Worm (Caenorhabditis elegans) whole organism, mixed stage, embryonic: ENCODE results near the gene rpn-11.

Source experiments
- M03D4.4 ChIP-seq: sonication (generic microtip); optimal IDR thresholded peaks from 2 replicates; lab custom pipeline; 2017; ENCODE audit warnings: mild to moderate bottlenecking, missing genetic modification characterization, missing compliant biosample characterization
- blmp-1 ChIP-seq: fragments of 150-350 bp; optimal IDR thresholded peaks from 2 replicates; lab custom pipeline; 2014; ENCODE audit warnings: missing biosample characterization, missing genetic modification characterization
- ceh-39 ChIP-seq: fragments of 150-350 bp; optimal IDR thresholded peaks from 2 replicates; lab custom pipeline; 2014; ENCODE audit warnings: missing biosample characterization, missing genetic modification characterization
- ceh-43 ChIP-seq: fragments of 200-800 bp; sonication (Bioruptor generic); optimal IDR thresholded peaks from 2 replicates; lab custom pipeline; 2018; ENCODE audit warnings: mild to moderate bottlenecking, missing genetic modification characterization, moderate library complexity, missing compliant biosample characterization
- ceh-83 ChIP-seq: fragments of 200-800 bp; sonication (Bioruptor generic); optimal IDR thresholded peaks from 2 replicates; lab custom pipeline; 2018; ENCODE audit warnings: mild to moderate bottlenecking, missing genetic modification characterization, missing compliant biosample characterization
- ces-1 ChIP-seq: fragments of 150-350 bp; optimal IDR thresholded peaks from 2 replicates; lab custom pipeline; 2014; ENCODE audit warnings: missing biosample characterization, missing genetic modification reagents, missing genetic modification characterization
- cnd-1 ChIP-seq: fragments of 200-800 bp; sonication (Bioruptor generic); optimal IDR thresholded peaks from 2 replicates; lab custom pipeline; 2018; ENCODE audit warnings: mild to moderate bottlenecking, missing genetic modification characterization, missing compliant biosample characterization
- drap-1 ChIP-seq: fragments of 200-800 bp; sonication (Bioruptor generic); optimal IDR thresholded peaks from 3 replicates; lab custom pipeline; 2018; ENCODE audit warnings: mild to moderate bottlenecking, missing genetic modification characterization, missing compliant biosample characterization
- elt-1 ChIP-seq: sonication (generic microtip); optimal IDR thresholded peaks from 2 replicates; lab custom pipeline; 2017; ENCODE audit warnings: missing genetic modification characterization, mild to moderate bottlenecking, missing compliant biosample characterization, antibody characterized with exemption, moderate library complexity, borderline replicate concordance; ENCODE audit not compliant: insufficient read depth
- elt-3 ChIP-seq: fragments of 150-350 bp; optimal IDR thresholded peaks from 2 replicates; lab custom pipeline; 2014; ENCODE audit warnings: missing biosample characterization, missing genetic modification characterization
- flh-1 ChIP-seq: fragments of 200-800 bp; sonication (Bioruptor generic); optimal IDR thresholded peaks from 2 replicates; lab custom pipeline; 2018; ENCODE audit warnings: mild to moderate bottlenecking, missing genetic modification characterization, moderate library complexity, missing compliant biosample characterization
- ham-2 ChIP-seq: fragments of 200-800 bp; sonication (Bioruptor generic); optimal IDR thresholded peaks from 2 replicates; lab custom pipeline; 2018; ENCODE audit warnings: mild to moderate bottlenecking, missing genetic modification characterization, missing compliant biosample characterization
- lin-13 ChIP-seq: fragments of 150-350 bp; optimal IDR thresholded peaks from 2 replicates; lab custom pipeline; 2014; ENCODE audit warnings: missing biosample characterization, missing genetic modification characterization
- lin-32 ChIP-seq: fragments of 200-800 bp; sonication (Bioruptor generic); optimal IDR thresholded peaks from 2 replicates; lab custom pipeline; 2018; ENCODE audit warnings: mild to moderate bottlenecking, missing genetic modification characterization, missing compliant biosample characterization
- lsy-2 ChIP-seq: fragments of 150-350 bp; optimal IDR thresholded peaks from 2 replicates; lab custom pipeline; 2014; ENCODE audit warnings: missing biosample characterization, missing genetic modification characterization
- mab-5 ChIP-seq: fragments of 150-350 bp; optimal IDR thresholded peaks from 2 replicates; lab custom pipeline; 2014; ENCODE audit warnings: missing biosample characterization, missing genetic modification characterization
- mep-1 ChIP-seq: fragments of 150-350 bp; optimal IDR thresholded peaks from 2 replicates; lab custom pipeline; 2017; ENCODE audit warnings: missing biosample characterization, missing genetic modification reagents, missing genetic modification characterization, inconsistent platforms
- mls-2 ChIP-seq: sonication (generic microtip); optimal IDR thresholded peaks from 2 replicates; lab custom pipeline; 2016; ENCODE audit warnings: mild to moderate bottlenecking, missing genetic modification characterization, moderate library complexity, missing compliant biosample characterization
- nhr-2 ChIP-seq: fragments of 150-350 bp; optimal IDR thresholded peaks from 2 replicates; lab custom pipeline; 2014; ENCODE audit warnings: missing biosample characterization, missing genetic modification characterization
- nhr-237 ChIP-seq: fragments of 150-350 bp; optimal IDR thresholded peaks from 2 replicates; lab custom pipeline; 2014; ENCODE audit warnings: missing biosample characterization, missing genetic modification characterization
- nhr-28 ChIP-seq: fragments of 150-350 bp; optimal IDR thresholded peaks from 2 replicates; lab custom pipeline; 2014; ENCODE audit warnings: missing biosample characterization, missing genetic modification characterization
- nhr-76 ChIP-seq: sonication (generic microtip); optimal IDR thresholded peaks from 2 replicates; lab custom pipeline; 2017; ENCODE audit warnings: missing biosample characterization, missing genetic modification characterization
- pha-4 ChIP-seq: fragments of 150-350 bp; optimal IDR thresholded peaks from 2 replicates; lab custom pipeline; 2018; ENCODE audit warnings: missing biosample characterization, missing genetic modification reagents, missing genetic modification characterization
- sem-2 ChIP-seq: fragments of 200-800 bp; sonication (Bioruptor generic); optimal IDR thresholded peaks from 2 replicates; lab custom pipeline; 2018; ENCODE audit warnings: mild to moderate bottlenecking, missing genetic modification characterization, missing compliant biosample characterization
- snpc-4 ChIP-seq: fragments of 150-350 bp; optimal IDR thresholded peaks from 2 replicates; lab custom pipeline; 2014; ENCODE audit warnings: missing biosample characterization, missing genetic modification characterization
- sptf-1 ChIP-seq: sonication (generic microtip); optimal IDR thresholded peaks from 2 replicates; lab custom pipeline; 2017; ENCODE audit warnings: mild to moderate bottlenecking, missing genetic modification characterization, moderate library complexity, missing compliant biosample characterization
- tbx-8 ChIP-seq: fragments of 200-800 bp; sonication (Bioruptor generic); optimal IDR thresholded peaks from 2 replicates; lab custom pipeline; 2018; ENCODE audit warnings: mild to moderate bottlenecking, missing genetic modification characterization, moderate library complexity, missing compliant biosample characterization
- unc-120 ChIP-seq: sonication (generic microtip); optimal IDR thresholded peaks from 2 replicates; lab custom pipeline; 2017; ENCODE audit warnings: missing genetic modification characterization, missing compliant biosample characterization; ENCODE audit not compliant: poor library complexity, severe bottlenecking
- unc-39 ChIP-seq: fragments of 150-350 bp; optimal IDR thresholded peaks from 2 replicates; lab custom pipeline; 2014; ENCODE audit warnings: missing biosample characterization, missing genetic modification characterization
- unc-62 ChIP-seq: fragments of 150-350 bp; optimal IDR thresholded peaks from 2 replicates; lab custom pipeline; 2014; ENCODE audit warnings: missing biosample characterization, missing genetic modification reagents, missing genetic modification characterization
- zip-8 ChIP-seq: fragments of 150-350 bp; optimal IDR thresholded peaks from 2 replicates; lab custom pipeline; 2014; ENCODE audit warnings: missing biosample characterization, missing genetic modification characterization
- ztf-11 ChIP-seq: fragments of 150-350 bp; optimal IDR thresholded peaks from 2 replicates; lab custom pipeline; 2014; ENCODE audit warnings: missing biosample characterization, missing genetic modification characterization

Gene rpn-11

DNA sequence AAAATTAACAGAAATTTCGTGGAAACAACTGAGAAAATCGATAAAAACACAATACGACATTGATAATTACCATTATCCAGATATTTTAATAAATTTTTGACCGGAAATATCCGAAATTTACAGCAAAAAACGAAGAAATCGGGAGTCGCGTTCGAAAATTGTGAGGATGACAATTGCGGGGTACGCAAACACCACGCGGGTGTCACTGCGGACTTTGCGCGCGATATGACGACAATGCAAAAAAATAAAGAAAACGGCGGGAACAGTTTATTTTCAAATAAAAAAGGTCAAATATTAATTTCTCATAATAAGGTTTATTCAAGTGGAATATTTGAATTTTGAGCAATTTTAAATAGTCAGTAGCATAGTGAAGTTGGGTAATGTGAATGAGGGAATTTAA is at the start of gene rpn-11:
TSS of gene rpn-11 (minus strand) at position 198 of the 400 bp plus-strand sequence.
- TF ChIP-seq unc-39 (no peak), lin-32 (GFP tag; lab: Kevin White, UChicago) (no peak), ceh-83 (GFP tag; lab: Kevin White, UChicago) (no peak), nhr-237 (tag; lab: Kevin White, UChicago) (peak; percentile 64), lsy-2 (tag; lab: Kevin White, UChicago) (peak; percentile 89), ceh-43 (GFP tag; lab: Kevin White, UChicago) (peak; percentile 36), nhr-76 (tag; lab: Kevin White, UChicago) (no peak), pha-4 (tag; lab: Kevin White, UChicago) (peak; percentile 59), unc-120 (tag; lab: Kevin White, UChicago) (no peak), ces-1 (GFP tag; lab: Kevin White, UChicago) (peak; percentile 78), mep-1 (tag; lab: Kevin White, UChicago) (peak; percentile 53), M03D4.4 (tag; lab: Kevin White, UChicago) (peak; percentile 46), nhr-28 (tag; lab: Kevin White, UChicago) (no peak), drap-1 (GFP tag; lab: Kevin White, UChicago) (peak; percentile 54), sem-2 (no peak), sptf-1 (peak; percentile 54), cnd-1 (tag; lab: Kevin White, UChicago) (no peak), ceh-39 (tag; lab: Kevin White, UChicago) (peak; percentile 21), mls-2 (tag; lab: Kevin White, UChicago) (no peak), lin-13 (peak; percentile 56)

DNA sequence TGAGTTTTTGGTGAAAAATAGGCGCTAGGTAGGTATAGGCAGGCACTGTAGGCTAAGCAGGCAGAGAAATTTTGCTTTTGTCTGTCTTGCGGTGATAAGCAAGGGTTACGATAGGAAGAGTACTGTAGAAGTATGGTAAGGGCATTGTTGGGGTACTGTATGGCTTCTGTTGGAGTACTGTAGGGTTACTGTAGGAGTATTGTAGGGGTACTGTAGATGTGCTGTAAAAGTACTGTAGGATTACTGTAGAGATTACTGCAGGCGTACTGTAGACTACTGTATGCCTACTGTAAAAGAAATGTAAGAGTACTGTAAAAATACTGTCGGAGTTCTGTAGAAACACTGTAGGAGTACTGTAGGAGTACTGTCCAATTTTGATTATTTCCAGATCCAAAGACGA is 48.2 kb upstream of the rpn-11 start:
- TF ChIP-seq lin-13 (no peak), nhr-2 (tag; lab: Kevin White, UChicago) (no peak), M03D4.4 (tag; lab: Kevin White, UChicago) (no peak), ceh-43 (GFP tag; lab: Kevin White, UChicago) (no peak), cnd-1 (tag; lab: Kevin White, UChicago) (no peak), mab-5 (tag; lab: Kevin White, UChicago) (no peak), nhr-28 (tag; lab: Kevin White, UChicago) (no peak), sptf-1 (no peak), ztf-11 (no peak), ham-2 (GFP tag; lab: Kevin White, UChicago) (no peak), drap-1 (GFP tag; lab: Kevin White, UChicago) (no peak), lsy-2 (tag; lab: Kevin White, UChicago) (no peak), lin-32 (GFP tag; lab: Kevin White, UChicago) (no peak), tbx-8 (GFP tag; lab: Kevin White, UChicago) (no peak), snpc-4 (tag; lab: Kevin White, UChicago) (no peak)
- TF ChIP-seq, all 35 proteins: peak for 0

DNA sequence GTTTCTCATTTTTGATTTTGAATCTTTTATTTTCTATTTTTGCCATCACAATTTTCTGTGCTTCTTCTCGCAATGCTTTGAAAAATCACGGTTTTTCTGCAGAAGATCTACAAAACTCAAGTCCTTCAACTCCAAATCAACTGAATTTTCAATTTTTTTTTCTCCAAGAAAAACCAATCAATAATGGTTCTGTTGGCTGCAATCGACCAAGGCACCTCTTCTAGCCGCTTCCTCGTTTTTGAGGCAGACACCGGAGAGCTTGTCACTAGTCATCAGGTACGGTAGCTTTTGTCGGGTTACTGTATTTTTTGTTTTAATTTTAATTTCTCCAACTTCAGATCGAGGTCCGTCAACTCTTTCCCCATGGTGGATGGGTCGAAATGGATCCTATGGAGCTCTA is 47.5 kb upstream of the rpn-11 start, which contains the start of gene R11F4.1:
TSS of gene R11F4.1 (plus strand) at position 103 of the 400 bp plus-strand sequence.
- no peak for TF ChIP-seq zip-8 (tag; lab: Kevin White, UChicago)
- TF ChIP-seq unc-39, result no peak
- TF ChIP-seq sptf-1, result no peak
- no peak for TF ChIP-seq nhr-2 (tag; lab: Kevin White, UChicago)
- no peak for TF ChIP-seq mab-5 (tag; lab: Kevin White, UChicago)
- TF ChIP-seq unc-120 (tag; lab: Kevin White, UChicago), result no peak
- TF ChIP-seq elt-1, result no peak

DNA sequence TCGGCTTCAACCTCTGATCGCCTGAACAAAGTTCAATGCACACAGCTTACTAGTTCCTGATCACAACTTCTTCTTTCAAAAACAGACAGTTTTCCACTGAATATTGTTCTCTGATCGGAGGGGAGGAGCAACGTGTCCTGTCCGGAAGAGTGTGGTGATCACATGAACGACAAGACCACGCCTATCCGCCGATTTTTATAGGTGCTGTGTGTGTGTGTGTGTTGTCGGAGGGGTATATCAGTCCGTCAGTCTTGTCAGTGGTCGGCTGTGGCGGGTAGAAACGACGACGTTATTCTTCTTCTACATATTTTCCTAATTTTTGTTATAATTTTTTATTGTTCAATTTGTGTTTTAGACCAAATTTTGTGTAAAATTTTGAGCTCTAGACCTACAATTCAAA is 46.4 kb upstream of the rpn-11 start:
- TF ChIP-seq lsy-2 (tag; lab: Kevin White, UChicago) (no peak), ceh-43 (GFP tag; lab: Kevin White, UChicago) (no peak), nhr-76 (tag; lab: Kevin White, UChicago) (no peak), flh-1 (GFP tag; lab: Kevin White, UChicago) (no peak), mep-1 (tag; lab: Kevin White, UChicago) (no peak), pha-4 (tag; lab: Kevin White, UChicago) (no peak), unc-62 (no peak), mls-2 (tag; lab: Kevin White, UChicago) (no peak), blmp-1 (no peak), ceh-83 (GFP tag; lab: Kevin White, UChicago) (no peak), elt-3 (tag; lab: Kevin White, UChicago) (no peak)
- TF ChIP-seq, all 35 proteins: peak for 0
